Worm (Caenorhabditis elegans) whole organism, L2 larva: ENCODE data around the gene B0563.5.

Experiments
- ama-1 ChIP-seq: fragments of 150-350 bp; optimal IDR thresholded peaks from 2 replicates; lab custom pipeline; 2018; ENCODE audit warnings: inconsistent platforms
- elt-3 ChIP-seq: sonication (generic microtip); optimal IDR thresholded peaks from 2 replicates; lab custom pipeline; 2017; ENCODE audit warnings: missing biosample characterization, missing genetic modification characterization
- lin-11 ChIP-seq: fragments of 150-350 bp; sonication (generic microtip); optimal IDR thresholded peaks from 2 replicates; lab custom pipeline; 2014; ENCODE audit warnings: missing biosample characterization, missing genetic modification characterization, inconsistent platforms, mixed read lengths
- lin-39 ChIP-seq: fragments of 150-350 bp; optimal IDR thresholded peaks from 2 replicates; lab custom pipeline; 2014; ENCODE audit warnings: missing biosample characterization, missing genetic modification reagents, missing genetic modification characterization
- nhr-21 ChIP-seq: fragments of 150-350 bp; optimal IDR thresholded peaks from 2 replicates; lab custom pipeline; 2014; ENCODE audit warnings: missing biosample characterization, missing genetic modification characterization
- nhr-23 ChIP-seq: fragments of 150-350 bp; optimal IDR thresholded peaks from 2 replicates; lab custom pipeline; 2014; ENCODE audit warnings: missing biosample characterization, missing genetic modification reagents, missing genetic modification characterization
- nhr-237 ChIP-seq: fragments of 150-350 bp; optimal IDR thresholded peaks from 2 replicates; lab custom pipeline; 2014; ENCODE audit warnings: missing biosample characterization, missing genetic modification characterization
- nhr-25 ChIP-seq: fragments of 150-350 bp; sonication (generic microtip); optimal IDR thresholded peaks from 3 replicates; lab custom pipeline; 2014; ENCODE audit warnings: missing biosample characterization, missing genetic modification characterization
- nhr-6 ChIP-seq: fragments of 150-350 bp; optimal IDR thresholded peaks from 2 replicates; lab custom pipeline; 2014; ENCODE audit warnings: missing biosample characterization, missing genetic modification characterization
- unc-39 ChIP-seq: fragments of 150-350 bp; optimal IDR thresholded peaks from 2 replicates; lab custom pipeline; 2014; ENCODE audit warnings: missing biosample characterization, missing genetic modification characterization
- zag-1 ChIP-seq: fragments of 150-350 bp; optimal IDR thresholded peaks from 2 replicates; lab custom pipeline; 2014; ENCODE audit warnings: missing biosample characterization, missing genetic modification characterization
- ztf-11 ChIP-seq: sonication (generic microtip); optimal IDR thresholded peaks from 2 replicates; lab custom pipeline; 2017; ENCODE audit warnings: missing biosample characterization, missing genetic modification characterization
- ztf-4 ChIP-seq: fragments of 150-350 bp; optimal IDR thresholded peaks from 2 replicates; lab custom pipeline; 2014; ENCODE audit warnings: missing biosample characterization, missing genetic modification characterization

DNA sequence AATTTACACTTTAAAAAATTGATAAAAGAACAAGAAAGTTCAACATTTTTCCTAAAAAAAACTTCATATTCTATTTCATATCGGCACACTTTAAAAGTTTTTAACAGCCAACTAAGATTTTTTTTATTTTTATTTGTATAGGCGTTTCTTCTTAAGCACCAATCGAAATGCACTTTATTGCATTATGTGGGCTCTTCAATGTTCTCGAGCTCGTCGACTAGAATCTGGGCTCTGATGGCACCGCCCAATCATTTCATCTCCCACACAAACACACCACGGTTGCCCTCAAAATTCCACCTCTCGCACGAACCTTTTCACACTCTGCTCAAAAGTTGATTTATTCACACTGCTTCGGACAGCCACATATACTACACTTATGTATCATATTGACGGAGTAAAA lies 8.5 kb upstream of the B0563.5 start, which contains the start of gene B0563.6:
- TF ChIP-seq unc-39 (no peak), ztf-4 (tag; lab: Kevin White, UChicago) (no peak), ztf-11 (no peak), nhr-25 (tag; lab: Kevin White, UChicago) (no peak), nhr-6 (tag; lab: Kevin White, UChicago) (no peak), elt-3 (tag; lab: Kevin White, UChicago) (no peak), nhr-21 (tag; lab: Kevin White, UChicago) (no peak), lin-11 (tag; lab: Kevin White, UChicago) (no peak), nhr-237 (no peak), ama-1 (no peak), nhr-23 (tag; lab: Kevin White, UChicago) (no peak), zag-1 (tag; lab: Kevin White, UChicago) (no peak), lin-39 (tag; lab: Kevin White, UChicago) (no peak)
